Fruit fly (Drosophila melanogaster) S2 (cell line): ENCODE data around the gene CG4025.

Experiments used
- CG8478 ChIP-seq: fragments of >200 bp; optimal IDR thresholded peaks from 2 replicates; lab custom pipeline; 2018
- CTCF ChIP-seq, 2 experiments: fragments of >200 bp; optimal IDR thresholded peaks; 2 replicates each; lab custom pipeline; 2018

Gene CG4025

DNA sequence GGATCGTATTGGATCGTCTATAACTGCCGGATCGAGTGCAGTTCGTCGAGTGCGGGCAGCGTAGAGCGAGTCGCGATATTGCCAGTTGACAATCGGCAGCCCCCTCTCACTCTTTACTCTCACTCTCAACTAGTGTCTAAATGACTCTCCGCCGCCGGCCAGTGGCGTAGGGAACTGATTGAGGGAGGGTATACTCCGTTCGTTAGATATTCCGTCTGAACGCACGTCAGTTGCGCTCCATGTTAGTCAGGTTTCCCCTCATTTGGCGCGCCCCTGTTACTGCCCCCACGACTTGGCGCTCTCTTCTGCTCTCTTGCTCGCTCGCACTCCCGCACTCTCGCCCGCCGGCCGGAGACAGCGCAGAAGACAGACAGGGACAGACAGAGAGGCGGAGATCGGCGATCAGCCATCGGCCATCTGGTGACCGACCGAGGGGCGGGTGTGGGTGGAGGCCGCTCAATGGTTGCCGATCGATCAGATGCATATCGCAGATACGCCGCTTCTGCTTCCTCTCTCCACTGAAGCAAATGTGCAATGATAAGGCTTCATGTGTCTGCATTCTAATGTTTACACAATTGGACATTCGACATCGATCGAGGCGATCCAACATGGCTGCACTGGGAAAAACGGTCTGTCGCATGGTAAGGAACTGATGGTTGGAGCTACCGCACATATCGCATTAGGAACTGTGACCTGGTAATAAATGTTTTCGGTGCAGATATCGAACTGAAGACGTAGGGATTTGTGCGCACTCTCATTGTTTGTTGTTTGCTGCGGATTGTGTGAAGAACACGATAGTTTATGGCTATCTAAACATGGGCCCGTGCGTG lies 26.5 kb upstream of the CG4025 start, which contains the start of gene moody:
moody (minus strand) TSS at position 51 of the 830 bp plus-strand sequence.
- no peak for TF ChIP-seq CTCF (optimal IDR thresholded peaks at IDR 0.05; lab: Kevin White, UChicago)

dm6 chrX:2061119-2061518 lies 15.6 kb upstream of the CG4025 start:
- TF ChIP-seq CG8478 (lab: Kevin White, UChicago) (no peak), CTCF (optimal IDR thresholded peaks at IDR 0.05; lab: Kevin White, UChicago) (no peak)

DNA sequence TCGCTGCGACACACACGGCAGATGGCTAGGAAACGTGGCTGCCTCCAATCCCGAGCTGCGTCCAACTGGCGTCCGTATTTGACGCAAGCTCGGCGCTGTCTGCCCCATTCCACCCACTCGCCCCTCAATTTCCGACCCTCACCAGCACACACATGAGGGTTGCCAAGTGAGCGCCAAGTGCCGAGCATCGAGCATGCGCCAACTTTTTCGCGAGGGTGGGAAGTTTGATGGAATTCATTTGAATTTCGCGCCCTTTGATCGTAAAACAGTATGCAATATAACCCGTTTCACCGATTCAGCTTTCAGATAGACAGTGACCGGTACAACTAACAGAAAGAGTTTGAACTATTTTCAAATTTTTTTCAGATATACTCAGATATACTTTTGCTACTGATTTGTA lies 14.9 kb upstream of the CG4025 start, which contains the start of gene Sik2:
Sik2 (minus strand) TSS at position 67 of the 400 bp plus-strand sequence.
- TF ChIP-seq CG8478 (lab: Kevin White, UChicago): no peak
- TF ChIP-seq CTCF (optimal IDR thresholded peaks at IDR 0.05; lab: Kevin White, UChicago): no peak

dm6 chrX:2065073-2065472 lies 11.7 kb upstream of the CG4025 start, which contains the start of gene CG4281:
TSS of gene CG4281 (minus strand) at chrX:2065142.
- no peak for TF ChIP-seq CG8478 (lab: Kevin White, UChicago)
- TF ChIP-seq CTCF (optimal IDR thresholded peaks at IDR 0.05; lab: Kevin White, UChicago): no peak

DNA sequence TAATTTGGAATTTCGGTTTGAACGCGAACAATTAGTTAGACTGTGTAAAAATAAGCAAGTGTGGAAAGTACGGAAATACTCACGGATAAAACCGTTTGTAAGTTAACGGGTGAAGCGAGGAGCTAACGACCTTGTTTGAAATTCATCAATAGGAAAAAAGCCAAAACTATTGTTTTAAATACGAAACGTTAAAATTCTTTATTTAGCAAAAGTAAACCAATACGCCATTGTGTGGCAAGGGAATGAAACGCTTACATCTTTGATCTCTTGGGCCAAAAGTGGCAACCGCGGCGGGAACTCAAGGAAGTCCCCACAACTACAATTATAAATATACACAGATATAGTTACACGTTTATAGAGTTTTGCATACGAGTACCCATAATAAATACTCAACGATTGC lies 10.5 kb upstream of the CG4025 start, which contains the start of gene CG14054:
CG14054 (minus strand) TSS at position 101 of the 400 bp plus-strand sequence.
- TF ChIP-seq CG8478 (lab: Kevin White, UChicago) (no peak), CTCF (optimal IDR thresholded peaks at IDR 0.05; lab: Kevin White, UChicago) (no peak)

dm6 chrX:2068292-2068691 lies 8.5 kb upstream of the CG4025 start, which contains the start of gene CG4194:
TSS of gene CG4194 (plus strand) at chrX:2068592.
- no peak for TF ChIP-seq CG8478 (lab: Kevin White, UChicago)
- no peak for TF ChIP-seq CTCF (optimal IDR thresholded peaks at IDR 0.05; lab: Kevin White, UChicago)

DNA sequence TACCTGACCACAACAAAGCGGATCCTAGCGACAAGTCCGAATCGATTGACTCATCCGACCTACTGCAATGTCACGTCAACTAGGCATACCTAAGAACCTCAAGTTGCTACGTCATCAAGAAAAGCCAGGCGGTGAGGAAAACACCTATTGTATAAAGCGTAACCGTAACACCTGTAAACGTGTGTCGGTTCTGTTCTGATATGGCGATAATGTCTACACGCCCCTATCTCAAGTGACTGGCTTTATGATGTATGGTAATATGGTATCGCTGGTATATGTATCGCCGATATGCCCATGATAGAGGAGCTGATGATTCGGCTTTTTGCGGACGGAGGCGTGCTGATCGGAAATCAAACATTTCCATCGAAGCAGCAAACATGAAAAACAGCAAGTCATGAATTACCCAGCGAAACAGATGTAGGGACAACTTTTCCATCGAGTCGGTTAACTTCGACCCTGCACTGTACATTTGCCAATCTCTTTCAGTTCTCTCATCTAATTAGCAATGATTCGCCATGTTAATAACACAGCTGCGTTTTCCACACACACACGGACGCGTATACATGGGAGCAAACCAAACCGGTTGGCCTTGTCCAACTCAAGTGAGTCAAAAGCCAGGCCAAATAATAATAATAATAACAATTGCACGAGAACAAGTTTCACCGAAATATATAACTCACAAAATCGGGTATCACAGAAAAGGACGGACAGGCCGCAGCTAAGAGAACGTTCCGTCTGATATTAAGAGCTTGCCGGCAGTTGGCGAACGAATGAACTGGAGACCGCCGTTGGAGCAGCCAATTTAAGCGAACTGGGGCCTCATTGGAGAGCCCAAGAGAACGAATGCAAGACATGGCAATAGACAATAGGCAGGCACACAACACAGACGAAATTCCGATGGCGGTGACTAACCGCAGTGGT lies 6.7 kb upstream of the CG4025 start:
- TF ChIP-seq CTCF (optimal IDR thresholded peaks at IDR 0.05; lab: Kevin White, UChicago) (no peak), CG8478 (lab: Kevin White, UChicago) (no peak)

DNA sequence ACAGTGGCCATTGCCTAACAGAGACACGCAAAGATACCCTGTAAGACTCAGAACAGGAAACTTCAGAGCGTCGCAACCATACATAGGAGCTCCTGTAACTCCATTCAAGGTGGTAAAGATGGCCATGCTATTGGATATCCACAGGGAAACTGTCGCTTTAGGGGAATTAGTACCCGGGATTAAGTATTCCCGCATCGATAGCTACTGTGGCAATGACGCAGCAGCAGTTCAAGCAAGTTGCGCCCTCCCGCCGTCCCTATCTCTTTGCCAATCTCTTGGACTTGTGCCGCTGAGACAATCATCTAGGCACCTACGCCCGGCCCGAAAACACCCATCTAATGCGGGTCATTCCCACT lies 6.1 kb upstream of the CG4025 start:
- no peak for TF ChIP-seq CTCF (optimal IDR thresholded peaks at IDR 0.05; lab: Kevin White, UChicago)
- TF ChIP-seq CG8478 (lab: Kevin White, UChicago): no peak

dm6 chrX:2071878-2072817 lies 4.6 kb upstream of the CG4025 start, which contains the start of gene Rtca:
TSS of gene Rtca (plus strand) at chrX:2072413.
- TF ChIP-seq CG8478 (lab: Kevin White, UChicago) (no peak), CTCF (optimal IDR thresholded peaks at IDR 0.05; lab: Kevin White, UChicago) (no peak)

- TF ChIP-seq CG8478 (lab: Kevin White, UChicago) (no peak), CTCF (optimal IDR thresholded peaks at IDR 0.05; lab: Kevin White, UChicago) (no peak)
Observed at dm6 chrX:2073325-2073724, 3.4 kb upstream of the CG4025 start, which contains the start of gene CG4199. TSS of gene CG4199 (minus strand) at chrX:2073483.

DNA sequence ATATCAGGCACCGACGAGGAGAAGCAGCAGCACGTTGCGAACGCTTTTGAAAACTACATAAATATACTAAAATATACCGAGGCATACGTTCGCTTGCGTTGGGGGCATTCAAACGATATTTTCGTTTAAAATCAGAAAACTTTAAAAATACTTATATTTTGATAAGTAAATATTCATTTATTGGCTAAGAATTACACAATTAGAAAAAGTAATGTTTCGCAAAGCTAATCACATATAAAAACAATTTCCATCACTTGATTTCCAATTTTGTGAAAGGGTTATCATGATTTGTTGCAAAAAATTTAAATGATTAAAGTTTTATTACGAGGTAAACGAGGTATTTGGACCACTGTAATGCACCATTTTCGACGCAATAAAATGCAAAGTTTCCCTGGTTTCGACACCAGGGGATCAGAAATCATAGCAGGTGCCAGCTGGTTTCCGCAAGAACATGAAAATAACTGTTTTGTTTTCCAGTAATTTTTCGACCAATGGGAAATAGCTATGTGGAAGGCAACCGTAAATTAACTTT lies 854 bp upstream of the CG4025 start, which contains the start of gene CG4045:
CG4045 (minus strand) TSS at position 55 of the 532 bp plus-strand sequence.
- TF ChIP-seq CG8478 (lab: Kevin White, UChicago) (no peak), CTCF (optimal IDR thresholded peaks at IDR 0.05; lab: Kevin White, UChicago) (no peak)

- TF ChIP-seq CG8478 (lab: Kevin White, UChicago) (no peak), CTCF (optimal IDR thresholded peaks at IDR 0.05; lab: Kevin White, UChicago) (peak; percentile 57 to 65)
Observed at dm6 chrX:2080367-2080927, 3.7 kb downstream of the CG4025 start, which contains the start of the genes CG16903 and Unc-76. TSS of gene CG16903 (minus strand) at chrX:2080405. TSS of gene Unc-76 (plus strand) at chrX:2080610.
